Worm (Caenorhabditis elegans): Measurements from ENCODE around the gene fbxa-88.

- TF ChIP-seq elt-1 (tag; optimal IDR thresholded peaks at IDR 0.05) (no peak), nhr-28 (tag; optimal IDR thresholded peaks at IDR 0.05) (no peak), elt-2 (tag; optimal IDR thresholded peaks at IDR 0.05) (no peak), ceh-82 (tag; optimal IDR thresholded peaks at IDR 0.05) (no peak)
Measured at ce11 chrV:16183357-16183756, 40.4 kb upstream of the fbxa-88 start, which contains the start of gene srz-14.
